Worm (Caenorhabditis elegans): ENCODE data around the gene C32C4.16.

The C32C4.16 gene

DNA sequence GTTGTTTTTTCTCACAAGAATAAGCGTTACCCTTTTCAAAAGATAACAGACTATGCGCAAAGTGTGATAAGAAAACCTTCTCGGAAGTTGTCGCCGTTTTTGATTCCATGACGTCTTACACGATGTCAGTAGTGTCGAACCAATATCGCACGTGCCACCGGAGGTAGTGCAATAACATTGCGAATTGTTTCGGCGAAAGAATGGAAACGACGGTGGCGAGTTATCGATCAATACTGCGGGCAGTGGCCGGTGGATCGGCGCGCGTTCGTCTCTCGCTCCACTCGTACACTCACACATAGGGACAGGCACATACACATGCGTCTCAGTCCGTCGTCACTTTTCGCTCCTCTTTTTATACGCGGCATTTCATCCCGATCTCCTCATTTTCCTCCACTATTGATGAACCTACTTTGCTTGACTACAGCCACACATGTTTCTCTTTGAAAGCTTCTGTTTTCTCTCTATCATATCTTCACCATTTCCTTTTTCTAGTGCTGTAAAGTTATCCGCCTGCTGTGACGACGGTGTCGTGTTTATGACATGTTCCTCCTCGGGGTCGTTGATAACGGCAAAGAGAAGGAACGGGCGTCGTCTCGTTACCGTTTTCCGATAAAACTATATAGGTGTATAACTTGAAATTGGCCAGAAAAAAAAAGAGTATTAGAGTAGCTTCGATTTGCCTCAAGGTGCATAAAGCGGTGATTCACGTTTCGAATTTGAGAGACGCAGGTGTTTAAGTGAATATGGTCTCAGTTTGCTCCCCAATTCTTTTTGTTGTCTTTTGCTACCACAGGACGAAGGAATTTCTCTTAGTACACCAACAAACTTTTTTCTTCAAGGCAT, 34.0 kb downstream of the C32C4.16 start:
- TF ChIP-seq eor-1 (tag; optimal IDR thresholded peaks at IDR 0.05) (no peak), daf-12 (tag; optimal IDR thresholded peaks at IDR 0.05) (no peak), R02D3.7 (tag; optimal IDR thresholded peaks at IDR 0.05) (no peak), hmg-11 (tag; optimal IDR thresholded peaks at IDR 0.05) (peak; percentile 59), nhr-43 (tag; optimal IDR thresholded peaks at IDR 0.05; ENCODE audit: poor library complexity, severe bottlenecking) (peak; percentile 53), nhr-77 (tag; optimal IDR thresholded peaks at IDR 0.05) (no peak), ceh-82 (tag; optimal IDR thresholded peaks at IDR 0.05) (no peak), unc-39 (tag; optimal IDR thresholded peaks at IDR 0.05) (no peak), pqm-1 (tag; optimal IDR thresholded peaks at IDR 0.05) (no peak), skn-1 (tag; optimal IDR thresholded peaks at IDR 0.05) (no peak), fkh-10 (GFP tag; optimal IDR thresholded peaks at IDR 0.05) (no peak), elt-2 (tag; optimal IDR thresholded peaks at IDR 0.05) (peak; percentile 75), elt-1 (tag; optimal IDR thresholded peaks at IDR 0.05) (no peak), nhr-28 (tag; optimal IDR thresholded peaks at IDR 0.05) (no peak), ztf-11 (tag; optimal IDR thresholded peaks at IDR 0.05) (no peak), sea-2 (GFP tag; optimal IDR thresholded peaks at IDR 0.05) (no peak), lin-39 (tag; optimal IDR thresholded peaks at IDR 0.05) (no peak), nhr-67 (tag; optimal IDR thresholded peaks at IDR 0.05) (no peak), fos-1 (tag; optimal IDR thresholded peaks at IDR 0.05) (no peak), ztf-4 (tag; optimal IDR thresholded peaks at IDR 0.05) (no peak), fkh-2 (tag; optimal IDR thresholded peaks at IDR 0.05) (no peak), ceh-9 (tag; optimal IDR thresholded peaks at IDR 0.05) (no peak), unc-62 (GFP tag; optimal IDR thresholded peaks at IDR 0.05) (no peak), nhr-25 (tag; optimal IDR thresholded peaks at IDR 0.05) (no peak), lin-15B (tag; optimal IDR thresholded peaks at IDR 0.05) (no peak), jun-1 (tag; optimal IDR thresholded peaks at IDR 0.05) (peak; percentile 54), ZK546.5 (tag; optimal IDR thresholded peaks at IDR 0.05) (no peak), tbx-2 (tag; optimal IDR thresholded peaks at IDR 0.05) (no peak), ama-1 (optimal IDR thresholded peaks at IDR 0.05) (peak; percentile 58), nfya-1 (tag; optimal IDR thresholded peaks at IDR 0.05; ENCODE audit: insufficient read depth) (no peak), aly-2 (tag; optimal IDR thresholded peaks at IDR 0.05) (no peak), egl-5 (tag; optimal IDR thresholded peaks at IDR 0.05) (no peak), nhr-12 (tag; optimal IDR thresholded peaks at IDR 0.05) (no peak), zag-1 (tag; optimal IDR thresholded peaks at IDR 0.05) (no peak), nhr-23 (tag; optimal IDR thresholded peaks at IDR 0.05) (peak; percentile 57), elt-3 (tag; optimal IDR thresholded peaks at IDR 0.05) (no peak), ceh-28 (tag; optimal IDR thresholded peaks at IDR 0.05) (peak; percentile 46), egl-27 (tag; optimal IDR thresholded peaks at IDR 0.05) (no peak), ceh-16 (tag; optimal IDR thresholded peaks at IDR 0.05) (no peak), snpc-4 (tag; optimal IDR thresholded peaks at IDR 0.05) (no peak), nhr-76 (tag; optimal IDR thresholded peaks at IDR 0.05) (no peak), pha-4 (tag; optimal IDR thresholded peaks at IDR 0.05) (peak; percentile 7), nhr-11 (tag; optimal IDR thresholded peaks at IDR 0.05) (no peak), mml-1 (tag; optimal IDR thresholded peaks at IDR 0.05) (no peak), lsy-12 (tag; optimal IDR thresholded peaks at IDR 0.05) (no peak), nhr-237 (tag; optimal IDR thresholded peaks at IDR 0.05) (no peak), mdl-1 (tag; optimal IDR thresholded peaks at IDR 0.05) (peak; percentile 67)

All from whole organism, L3 larva.